Worm (Caenorhabditis elegans): ENCODE data around the gene ZK418.6.

The ZK418.6 gene

ce11 chrIII:7069981-7070380, 8.7 kb downstream of the ZK418.6 start, which contains the start of gene tmem-17:
Gene tmem-17 (plus strand): TSS chrIII:7070281.
- TF ChIP-seq ces-1 (GFP tag; optimal IDR thresholded peaks at IDR 0.05): no peak
- no peak for TF ChIP-seq unc-39 (tag; optimal IDR thresholded peaks at IDR 0.05)
- TF ChIP-seq ceh-39 (tag; optimal IDR thresholded peaks at IDR 0.05): no peak
- TF ChIP-seq lin-13 (tag; optimal IDR thresholded peaks at IDR 0.05): no peak
- no peak for TF ChIP-seq mep-1 (tag; optimal IDR thresholded peaks at IDR 0.05)
- no peak for TF ChIP-seq snpc-4 (tag; optimal IDR thresholded peaks at IDR 0.05)
- no peak for TF ChIP-seq nhr-237 (tag; optimal IDR thresholded peaks at IDR 0.05)
- no peak for TF ChIP-seq sem-2 (GFP tag; optimal IDR thresholded peaks at IDR 0.05)
- TF ChIP-seq nhr-28 (tag; optimal IDR thresholded peaks at IDR 0.05): no peak
- no peak for TF ChIP-seq ceh-43 (GFP tag; optimal IDR thresholded peaks at IDR 0.05)
- TF ChIP-seq unc-120 (tag; optimal IDR thresholded peaks at IDR 0.05; ENCODE audit: poor library complexity, severe bottlenecking): no peak
- no peak for TF ChIP-seq tbx-8 (GFP tag; optimal IDR thresholded peaks at IDR 0.05)
- no peak for TF ChIP-seq elt-1 (tag; optimal IDR thresholded peaks at IDR 0.05; ENCODE audit: borderline replicate concordance, insufficient read depth)
- no peak for TF ChIP-seq unc-62 (GFP tag; optimal IDR thresholded peaks at IDR 0.05)
- TF ChIP-seq bed-3 (GFP tag; optimal IDR thresholded peaks at IDR 0.05): no peak
- TF ChIP-seq nhr-76 (tag; optimal IDR thresholded peaks at IDR 0.05): no peak

ce11 chrIII:7068520-7069113, 10.0 kb downstream of the ZK418.6 start, which contains the start of the genes ubc-18 and R01H2.8:
Gene ubc-18 (minus strand): TSS chrIII:7068570.
Gene R01H2.8 (plus strand): TSS chrIII:7069063.
- no peak for TF ChIP-seq ceh-83 (GFP tag; optimal IDR thresholded peaks at IDR 0.05)
- TF ChIP-seq zip-8 (tag; optimal IDR thresholded peaks at IDR 0.05): no peak
- no peak for TF ChIP-seq mls-2 (tag; optimal IDR thresholded peaks at IDR 0.05)
- TF ChIP-seq sptf-1 (tag; optimal IDR thresholded peaks at IDR 0.05): no peak
- TF ChIP-seq nhr-12 (tag; optimal IDR thresholded peaks at IDR 0.05): no peak
- no peak for TF ChIP-seq blmp-1 (tag; optimal IDR thresholded peaks at IDR 0.05)
- TF ChIP-seq nhr-237 (tag; optimal IDR thresholded peaks at IDR 0.05): peak; percentile 42
- TF ChIP-seq ceh-39 (tag; optimal IDR thresholded peaks at IDR 0.05): no peak
- TF ChIP-seq flh-1 (GFP tag; optimal IDR thresholded peaks at IDR 0.05): no peak
- no peak for TF ChIP-seq ces-1 (GFP tag; optimal IDR thresholded peaks at IDR 0.05)
- TF ChIP-seq elt-1 (tag; optimal IDR thresholded peaks at IDR 0.05; ENCODE audit: borderline replicate concordance, insufficient read depth): no peak
- TF ChIP-seq lsy-2 (tag; optimal IDR thresholded peaks at IDR 0.05): peak; percentile 18
- TF ChIP-seq bed-3 (GFP tag; optimal IDR thresholded peaks at IDR 0.05): no peak
- TF ChIP-seq snpc-4 (tag; optimal IDR thresholded peaks at IDR 0.05): no peak
- no peak for TF ChIP-seq ztf-11 (tag; optimal IDR thresholded peaks at IDR 0.05)
- TF ChIP-seq pha-4 (tag; optimal IDR thresholded peaks at IDR 0.05): no peak
- no peak for TF ChIP-seq elt-3 (tag; optimal IDR thresholded peaks at IDR 0.05)
- no peak for TF ChIP-seq ceh-43 (GFP tag; optimal IDR thresholded peaks at IDR 0.05)
- TF ChIP-seq unc-39 (tag; optimal IDR thresholded peaks at IDR 0.05): no peak
- TF ChIP-seq mep-1 (tag; optimal IDR thresholded peaks at IDR 0.05): peak; percentile 5
- TF ChIP-seq cnd-1 (tag; optimal IDR thresholded peaks at IDR 0.05): no peak
- TF ChIP-seq lin-32 (GFP tag; optimal IDR thresholded peaks at IDR 0.05): no peak
- no peak for TF ChIP-seq nhr-76 (tag; optimal IDR thresholded peaks at IDR 0.05)
- TF ChIP-seq sem-2 (GFP tag; optimal IDR thresholded peaks at IDR 0.05): no peak
- no peak for TF ChIP-seq nhr-28 (tag; optimal IDR thresholded peaks at IDR 0.05)
- TF ChIP-seq unc-62 (GFP tag; optimal IDR thresholded peaks at IDR 0.05): no peak
- no peak for TF ChIP-seq hlh-1 (tag; optimal IDR thresholded peaks at IDR 0.05)
- no peak for TF ChIP-seq tbx-8 (GFP tag; optimal IDR thresholded peaks at IDR 0.05)
- TF ChIP-seq ham-2 (GFP tag; optimal IDR thresholded peaks at IDR 0.05): no peak
- TF ChIP-seq drap-1 (GFP tag; optimal IDR thresholded peaks at IDR 0.05): no peak
- TF ChIP-seq mab-5 (tag; optimal IDR thresholded peaks at IDR 0.05): no peak
- TF ChIP-seq M03D4.4 (tag; optimal IDR thresholded peaks at IDR 0.05): no peak
- peak; percentile 80 for TF ChIP-seq unc-120 (tag; optimal IDR thresholded peaks at IDR 0.05; ENCODE audit: poor library complexity, severe bottlenecking)

- TF ChIP-seq nhr-2 (tag; optimal IDR thresholded peaks at IDR 0.05) (no peak), ham-2 (GFP tag; optimal IDR thresholded peaks at IDR 0.05) (peak; percentile 3), elt-1 (tag; optimal IDR thresholded peaks at IDR 0.05; ENCODE audit: borderline replicate concordance, insufficient read depth) (peak; percentile 30), snpc-4 (tag; optimal IDR thresholded peaks at IDR 0.05) (no peak), nhr-237 (tag; optimal IDR thresholded peaks at IDR 0.05) (no peak)
Observed at ce11 chrIII:7067385-7067896, 11.2 kb downstream of the ZK418.6 start, which contains the start of gene ger-1. Gene ger-1 (minus strand): TSS chrIII:7067477.

Data from whole organism, mixed stage, embryonic.